Worm (Caenorhabditis elegans) whole organism, late embryonic: ENCODE results near the gene ZK822.9.

ENCODE experiments used
- ceh-19 ChIP-seq: fragments of 200-800 bp; sonication (Bioruptor generic); optimal IDR thresholded peaks from 2 replicates; lab custom pipeline; 2018; ENCODE audit warnings: mild to moderate bottlenecking, missing genetic modification characterization, missing compliant biosample characterization
- lim-6 ChIP-seq: sonication (generic microtip); optimal IDR thresholded peaks from 2 replicates; lab custom pipeline; 2016; ENCODE audit warnings: missing genetic modification characterization, missing compliant biosample characterization
- mec-3 ChIP-seq: sonication (generic microtip); optimal IDR thresholded peaks from 2 replicates; lab custom pipeline; 2016; ENCODE audit warnings: borderline replicate concordance, missing genetic modification characterization, missing compliant biosample characterization
- pax-1 ChIP-seq: fragments of 150-350 bp; optimal IDR thresholded peaks from 2 replicates; lab custom pipeline; 2014; ENCODE audit warnings: missing biosample characterization, missing genetic modification characterization
- pha-4 ChIP-seq: fragments of 150-350 bp; optimal IDR thresholded peaks from 2 replicates; lab custom pipeline; 2018; ENCODE audit warnings: missing biosample characterization, missing genetic modification reagents, missing genetic modification characterization

DNA sequence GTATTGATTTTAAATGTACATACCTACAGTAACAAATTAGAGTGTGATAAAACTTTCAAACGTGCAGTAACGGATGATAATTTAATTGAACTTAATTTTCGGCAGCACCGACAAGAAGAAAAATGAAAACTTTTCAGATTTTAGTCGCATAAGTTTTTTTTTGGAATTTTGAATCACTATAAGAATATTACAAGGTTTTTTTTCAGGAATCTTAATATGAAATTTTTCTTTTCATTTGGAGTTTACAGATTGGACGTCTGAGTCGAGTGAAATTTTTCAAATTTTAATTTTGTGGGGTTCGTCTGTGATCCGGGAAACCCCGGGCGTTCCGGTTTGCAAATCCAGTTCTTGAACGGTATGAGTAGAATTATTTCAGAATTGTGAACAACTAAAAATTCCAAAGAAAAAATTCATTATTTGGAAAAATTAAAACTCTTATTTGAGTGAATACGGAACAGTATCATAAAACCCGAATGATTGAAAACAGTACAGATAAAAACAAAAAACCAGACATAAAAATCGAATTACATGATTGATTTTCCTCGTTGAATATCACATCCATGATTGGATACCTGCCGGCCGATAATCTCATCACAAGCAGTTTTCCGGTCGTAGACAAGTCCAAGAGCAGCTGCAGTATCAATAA, 2.3 kb upstream of the ZK822.9 start:
- no peak for TF ChIP-seq mec-3 (tag; lab: Kevin White, UChicago)
- TF ChIP-seq lim-6 = no peak
- TF ChIP-seq pax-1 (tag; lab: Kevin White, UChicago) = no peak
- TF ChIP-seq pha-4 (tag; lab: Kevin White, UChicago) = no peak
- no peak for TF ChIP-seq ceh-19 (GFP tag; lab: Kevin White, UChicago)
